Worm (Caenorhabditis elegans): Measurements from ENCODE around the gene K06A4.2.
A peak's percentile ranks its signal among the peaks of the same experiment; 100 is the strongest.

- TF ChIP-seq him-1 (tag; optimal IDR thresholded peaks at IDR 0.05) (peak; percentile 47), dao-5 (tag; optimal IDR thresholded peaks at IDR 0.05) (peak; percentile 55)
These were observed 19.3 kb downstream of the K06A4.2 start for ce11 chrV:9503152-9503817.
